Worm (Caenorhabditis elegans): ENCODE measurements around the gene Y44A6D.6.

DNA sequence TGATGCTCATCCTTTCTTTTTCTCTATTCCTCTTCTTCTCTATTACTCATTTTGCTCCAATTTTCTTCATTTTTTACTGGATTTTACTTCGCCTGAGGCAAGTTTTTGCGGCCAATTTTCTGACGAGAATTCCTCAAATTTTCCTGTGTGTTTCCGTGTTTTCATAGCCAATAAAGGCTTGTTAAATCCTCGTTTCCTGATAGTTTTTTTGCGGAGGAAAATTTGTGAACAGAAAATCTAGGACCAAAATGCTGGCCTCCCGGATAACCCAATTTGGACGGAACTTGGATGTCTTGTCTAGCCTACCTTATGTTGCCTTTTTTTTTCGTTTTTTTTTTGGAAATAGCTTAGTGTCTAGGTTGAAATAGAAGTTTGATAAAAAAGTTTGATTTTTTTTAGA is 6.5 kb downstream of the Y44A6D.6 start:
- TF ChIP-seq zim-3 (tag; optimal IDR thresholded peaks at IDR 0.05) (no peak), pha-4 (tag; optimal IDR thresholded peaks at IDR 0.05) (no peak), nhr-90 (tag; optimal IDR thresholded peaks at IDR 0.05) (no peak), ceh-40 (GFP tag; IDR thresholded peaks at IDR 0.05) (no peak), hlh-26 (GFP tag; conservative IDR thresholded peaks at IDR 0.05) (no peak), Y95B8A.8 (GFP tag; IDR thresholded peaks at IDR 0.05) (no peak), ceh-58 (GFP tag; IDR thresholded peaks at IDR 0.05) (no peak), F55B11.4 (tag; optimal IDR thresholded peaks at IDR 0.05; ENCODE audit: borderline replicate concordance, insufficient read depth) (no peak)

All from whole organism, young adult.